Worm (Caenorhabditis elegans): ENCODE data around the gene str-236.
A peak's percentile ranks its signal among the peaks of the same experiment; 100 is the strongest.

str-236 gene

ce11 chrV:1527985-1528384 lies at the start of gene str-236:
Gene str-236 (minus strand): TSS chrV:1528085.
- TF ChIP-seq lin-11 (tag; optimal IDR thresholded peaks at IDR 0.05) (no peak), pax-1 (tag; optimal IDR thresholded peaks at IDR 0.05) (no peak), pha-4 (tag; optimal IDR thresholded peaks at IDR 0.05) (no peak), odd-2 (tag; optimal IDR thresholded peaks at IDR 0.05) (no peak), Y22D7AL.16 (tag; optimal IDR thresholded peaks at IDR 0.05) (no peak), unc-55 (GFP tag; optimal IDR thresholded peaks at IDR 0.05) (no peak), ceh-45 (GFP tag; IDR thresholded peaks at IDR 0.05) (no peak), syd-9 (tag; optimal IDR thresholded peaks at IDR 0.05) (no peak)

DNA sequence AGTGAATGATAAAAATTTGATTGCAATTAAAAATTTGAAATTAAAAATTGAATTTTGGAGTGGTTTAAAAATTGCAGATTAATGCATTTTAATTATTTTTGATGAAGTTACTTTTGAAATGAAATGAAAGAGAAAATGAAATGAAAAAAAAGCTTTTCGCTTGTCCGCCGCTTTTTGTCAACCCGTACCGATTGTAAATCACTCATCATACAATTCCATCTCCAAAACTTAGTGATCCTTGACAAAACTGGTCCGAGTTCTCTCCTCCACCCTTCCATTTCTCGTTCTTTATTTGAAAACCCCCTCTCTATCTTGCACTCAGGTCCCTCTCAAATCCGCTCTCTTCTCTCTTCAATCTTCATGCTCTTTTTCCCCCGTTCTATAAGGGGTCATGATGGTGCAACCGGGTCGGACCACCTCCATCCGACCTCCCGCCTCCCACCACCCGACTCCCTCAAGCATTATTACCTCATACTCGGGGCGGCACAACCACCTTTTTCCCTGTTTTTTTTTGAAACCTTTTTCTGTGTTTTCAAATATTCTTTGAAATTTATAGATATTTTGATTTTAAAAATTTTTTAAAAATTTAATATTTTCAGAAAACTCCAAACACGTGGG lies 49.3 kb upstream of the str-236 start:
- TF ChIP-seq fax-1 (tag; optimal IDR thresholded peaks at IDR 0.05) (no peak), C08G9.2 (tag; optimal IDR thresholded peaks at IDR 0.05) (no peak), npax-4 (tag; optimal IDR thresholded peaks at IDR 0.05) (no peak), sox-4 (tag; optimal IDR thresholded peaks at IDR 0.05) (no peak), elt-2 (tag; optimal IDR thresholded peaks at IDR 0.05) (no peak), nfya-1 (tag; optimal IDR thresholded peaks at IDR 0.05) (no peak), nhr-232 (tag; optimal IDR thresholded peaks at IDR 0.05) (no peak), elt-4 (tag; optimal IDR thresholded peaks at IDR 0.05) (no peak)

ce11 chrV:1575493-1576084 lies 47.7 kb upstream of the str-236 start:
- no peak for TF ChIP-seq K09A11.1 (tag; optimal IDR thresholded peaks at IDR 0.05; ENCODE audit: insufficient read depth)
- TF ChIP-seq ets-4 (tag; optimal IDR thresholded peaks at IDR 0.05) = no peak
- no peak for TF ChIP-seq Y22D7AL.16 (tag; optimal IDR thresholded peaks at IDR 0.05)
- peak; percentile 21 for TF ChIP-seq nfya-1 (tag; optimal IDR thresholded peaks at IDR 0.05)
- no peak for TF ChIP-seq hlh-8 (tag; optimal IDR thresholded peaks at IDR 0.05)
- TF ChIP-seq unc-86 (tag; optimal IDR thresholded peaks at IDR 0.05) = no peak
- peak; percentile 14 for TF ChIP-seq hlh-30 (tag; optimal IDR thresholded peaks at IDR 0.05; ENCODE audit: insufficient read depth)
- TF ChIP-seq ceh-22 (tag; optimal IDR thresholded peaks at IDR 0.05) = no peak
- no peak for TF ChIP-seq hlh-6 (tag; optimal IDR thresholded peaks at IDR 0.05)
- TF ChIP-seq nhr-11 (tag; optimal IDR thresholded peaks at IDR 0.05) = no peak
- peak; percentile 16 for TF ChIP-seq rnt-1 (tag; optimal IDR thresholded peaks at IDR 0.05)
- TF ChIP-seq ztf-16 (tag; optimal IDR thresholded peaks at IDR 0.05) = no peak
- no peak for TF ChIP-seq pha-2 (tag; optimal IDR thresholded peaks at IDR 0.05)
- no peak for TF ChIP-seq pat-9 (tag; optimal IDR thresholded peaks at IDR 0.05)
- peak; percentile 21 for TF ChIP-seq ref-2 (tag; optimal IDR thresholded peaks at IDR 0.05)
- no peak for TF ChIP-seq elt-2 (tag; optimal IDR thresholded peaks at IDR 0.05)
- no peak for TF ChIP-seq K02D7.2 (tag; optimal IDR thresholded peaks at IDR 0.05)
- TF ChIP-seq ceh-31 (tag; optimal IDR thresholded peaks at IDR 0.05) = peak; percentile 6
- TF ChIP-seq fax-1 (tag; optimal IDR thresholded peaks at IDR 0.05) = no peak
- TF ChIP-seq lim-6 (tag; optimal IDR thresholded peaks at IDR 0.05) = no peak
- peak; percentile 27 for TF ChIP-seq dmd-4 (tag; optimal IDR thresholded peaks at IDR 0.05; ENCODE audit: borderline replicate concordance)
- TF ChIP-seq unc-55 (GFP tag; optimal IDR thresholded peaks at IDR 0.05) = peak; percentile 92
- TF ChIP-seq odd-2 (tag; optimal IDR thresholded peaks at IDR 0.05) = no peak

ce11 chrV:1574599-1574998 lies 46.7 kb upstream of the str-236 start:
- TF ChIP-seq T23F11.4 (GFP tag; optimal IDR thresholded peaks at IDR 0.05) (no peak), ceh-22 (tag; optimal IDR thresholded peaks at IDR 0.05) (no peak), hlh-15 (tag; optimal IDR thresholded peaks at IDR 0.05) (no peak), unc-42 (tag; optimal IDR thresholded peaks at IDR 0.05) (no peak), fkh-6 (tag; optimal IDR thresholded peaks at IDR 0.05) (no peak), sox-2 (GFP tag; IDR thresholded peaks at IDR 0.05) (no peak), unc-3 (GFP tag; conservative IDR thresholded peaks at IDR 0.05) (no peak), unc-3 (tag; optimal IDR thresholded peaks at IDR 0.05) (no peak), pqm-1 (tag; optimal IDR thresholded peaks at IDR 0.05) (no peak), rnt-1 (tag; optimal IDR thresholded peaks at IDR 0.05) (no peak), pros-1 (tag; optimal IDR thresholded peaks at IDR 0.05) (no peak), tbx-7 (tag; optimal IDR thresholded peaks at IDR 0.05) (no peak), syd-9 (tag; optimal IDR thresholded peaks at IDR 0.05) (no peak), Y22D7AL.16 (tag; optimal IDR thresholded peaks at IDR 0.05) (no peak), ceh-9 (tag; optimal IDR thresholded peaks at IDR 0.05) (no peak), ceh-24 (tag; optimal IDR thresholded peaks at IDR 0.05) (no peak)

Measured in whole organism, late embryonic.